Fruit fly (Drosophila melanogaster): ENCODE results near the gene ND-15.
A peak's percentile ranks its signal among the peaks of the same experiment; 100 is the strongest.

The ND-15 gene

DNA sequence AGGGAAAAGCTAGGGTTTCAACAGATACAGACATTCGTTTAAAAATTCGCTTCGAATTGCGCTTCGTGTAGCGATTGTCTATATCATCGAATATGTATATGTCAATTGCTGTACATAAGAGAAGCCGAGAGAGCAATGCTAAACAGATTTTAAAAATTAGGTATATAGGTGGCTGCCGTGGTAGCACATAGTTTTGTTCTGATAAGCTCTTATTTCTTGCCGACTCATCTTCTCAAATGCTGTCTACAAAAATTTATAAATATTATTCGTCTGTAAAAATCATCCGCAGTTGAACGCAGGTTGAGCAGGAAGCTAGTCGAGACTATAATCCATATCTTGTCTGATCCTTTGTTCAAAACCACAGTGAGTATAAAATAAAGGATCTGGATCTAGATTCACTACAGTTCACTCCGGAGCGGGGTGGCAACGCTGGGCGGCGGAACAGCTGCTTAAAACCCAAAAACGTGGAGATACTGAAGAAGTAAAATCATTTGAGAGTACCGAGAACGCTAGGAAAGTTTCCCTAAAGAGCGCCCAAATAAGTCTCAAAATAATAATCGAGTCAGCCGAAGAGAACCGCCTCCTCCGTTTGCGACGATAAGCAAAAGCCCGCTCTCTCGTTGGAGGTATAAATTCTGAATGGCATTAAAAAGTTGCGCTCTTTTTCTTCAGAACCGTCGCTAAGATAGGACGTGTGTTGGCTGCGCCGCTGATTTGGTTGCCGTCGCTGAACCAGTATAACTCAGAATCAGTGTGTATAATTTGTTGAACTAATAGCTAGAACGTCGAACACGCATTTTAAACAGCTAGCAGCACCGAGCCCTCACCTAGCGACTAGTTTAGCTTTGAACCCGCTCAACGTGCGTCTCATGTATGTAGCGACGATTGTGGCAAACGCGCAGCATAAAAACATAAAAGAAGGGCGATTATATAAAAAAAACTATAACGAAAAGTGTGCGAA, 6.8 kb upstream of the ND-15 start:
- TF ChIP-seq aop (GFP tag; IDR thresholded peaks at IDR 0.05) (no peak), CG13624 (GFP tag; optimal IDR thresholded peaks at IDR 0.05) (peak; percentile 33), hbn (GFP tag; IDR thresholded peaks at IDR 0.05; ENCODE audit: partially characterized antibody) (peak; percentile 15; the same call in 1 of the 2 replicates), Sox100B (GFP tag; optimal IDR thresholded peaks at IDR 0.05) (no peak), CG17568 (GFP tag; optimal IDR thresholded peaks at IDR 0.05) (peak; percentile 42), CG1603 (tag; optimal IDR thresholded peaks at IDR 0.05) (peak; percentile 34), CG8924 (tag; optimal IDR thresholded peaks at IDR 0.05) (peak; percentile 43), onecut (GFP tag; IDR thresholded peaks at IDR 0.05) (no peak), Ets97D (GFP tag; optimal IDR thresholded peaks at IDR 0.05) (peak; percentile 24), CG9817 (tag; optimal IDR thresholded peaks at IDR 0.05) (no peak), Trl (optimal IDR thresholded peaks at IDR 0.05) (peak; percentile 87 to 95), Trl (GFP tag; optimal IDR thresholded peaks at IDR 0.05) (no peak), cwo (GFP tag; optimal IDR thresholded peaks at IDR 0.05) (peak; percentile 34), sob (GFP tag; IDR thresholded peaks at IDR 0.05) (peak; percentile 43; the same call in 1 of the 2 replicates), CG13424 (tag; optimal IDR thresholded peaks at IDR 0.05) (peak; percentile 0), z (GFP tag; IDR thresholded peaks at IDR 0.05) (peak; percentile 77), CG6765 (GFP tag; optimal IDR thresholded peaks at IDR 0.05) (peak; percentile 71), C15 (GFP tag; IDR thresholded peaks at IDR 0.05) (no peak), row (GFP tag; IDR thresholded peaks at IDR 0.05) (peak; percentile 76), sug (tag; optimal IDR thresholded peaks at IDR 0.05) (peak; percentile 2), BtbVII (GFP tag; optimal IDR thresholded peaks at IDR 0.05) (peak; percentile 59), pros (GFP tag; optimal IDR thresholded peaks at IDR 0.05) (peak; percentile 82), unpg (GFP tag; optimal IDR thresholded peaks at IDR 0.05) (peak; percentile 22), Nf-YB (GFP tag; optimal IDR thresholded peaks at IDR 0.05) (no peak), lbe (GFP tag; optimal IDR thresholded peaks at IDR 0.05) (peak; percentile 53), crp (GFP tag; optimal IDR thresholded peaks at IDR 0.05) (peak; percentile 48 to 92), prd (optimal IDR thresholded peaks at IDR 0.05) (no peak), prd (GFP tag; IDR thresholded peaks at IDR 0.05) (no peak), run (tag; optimal IDR thresholded peaks at IDR 0.05) (no peak), bbx (GFP tag; IDR thresholded peaks at IDR 0.05; ENCODE audit: partially characterized antibody) (peak; percentile 43; the same call in 1 of the 2 replicates), Hand (GFP tag; optimal IDR thresholded peaks at IDR 0.05) (peak; percentile 60), grau (tag; optimal IDR thresholded peaks at IDR 0.05) (peak; percentile 35), CG6272 (GFP tag; IDR thresholded peaks at IDR 0.05) (no peak), Fer3 (tag; optimal IDR thresholded peaks at IDR 0.05) (no peak), CG15073 (GFP tag; optimal IDR thresholded peaks at IDR 0.05) (no peak), Pdp1 (GFP tag; optimal IDR thresholded peaks at IDR 0.05) (peak in 1 of 2 experiments; percentile 69), CG32532 (GFP tag; IDR thresholded peaks at IDR 0.05) (peak; percentile 46; the same call in 1 of the 2 replicates), Dek (tag; optimal IDR thresholded peaks at IDR 0.05) (peak; percentile 10), her (GFP tag; optimal IDR thresholded peaks at IDR 0.05) (peak; percentile 24), Max (GFP tag; optimal IDR thresholded peaks at IDR 0.05) (peak; percentile 31), zfh2 (GFP tag; optimal IDR thresholded peaks at IDR 0.05) (no peak), sima (GFP tag; optimal IDR thresholded peaks at IDR 0.05) (no peak), Rfx (GFP tag; IDR thresholded peaks at IDR 0.05) (peak; percentile 44; the same call in 1 of the 2 replicates), vvl (GFP tag; IDR thresholded peaks at IDR 0.05) (peak; percentile 75), Fer1 (GFP tag; optimal IDR thresholded peaks at IDR 0.05) (peak; percentile 70), dm (GFP tag; optimal IDR thresholded peaks at IDR 0.05) (peak; percentile 80), btn (GFP tag; optimal IDR thresholded peaks at IDR 0.05) (no peak), ci (GFP tag; IDR thresholded peaks at IDR 0.05) (0 out of 3 replicates have a peak, but pooled peaks have one; percentile 39)
